Worm (Caenorhabditis elegans): Measurements from ENCODE around the gene str-92.

DNA sequence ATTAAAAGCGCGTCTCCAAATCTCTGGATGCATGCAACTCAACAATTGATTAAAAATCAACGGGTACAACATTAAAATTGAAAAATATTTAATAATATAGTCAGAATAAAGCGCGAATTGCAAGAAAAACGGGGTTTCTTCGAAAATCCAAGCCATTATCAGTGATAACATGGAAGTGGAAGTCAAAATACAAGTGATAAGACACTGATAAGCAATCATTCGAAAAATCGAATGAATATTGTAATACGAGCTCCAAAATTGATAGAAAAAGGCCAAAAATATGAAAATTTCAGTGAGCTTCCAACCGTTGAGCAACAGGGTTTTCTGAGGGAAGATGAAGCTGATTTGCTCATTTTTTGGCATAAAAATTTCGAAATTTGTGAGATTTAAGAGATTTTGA lies 17.8 kb upstream of the str-92 start:
- TF ChIP-seq ama-1 (optimal IDR thresholded peaks at IDR 0.05), result no peak
- TF ChIP-seq flt-1 (GFP tag; IDR thresholded peaks at IDR 0.05), result no peak
- no peak for TF ChIP-seq aly-1 (tag; optimal IDR thresholded peaks at IDR 0.05)
- no peak for TF ChIP-seq tbx-37 (GFP tag; conservative IDR thresholded peaks at IDR 0.05)
